Fruit fly (Drosophila melanogaster) whole organism, wandering third instar larva: ENCODE results near the gene CG45064.

Experiments used
- Abd-B ChIP-seq: fragments of >200 bp; optimal IDR thresholded peaks from 2 replicates; lab custom pipeline; 2017; ENCODE audit warnings: missing biosample characterization, missing genetic modification characterization
- CG32264 ChIP-seq: fragments of 200-800 bp; sonication (Bioruptor generic); optimal IDR thresholded peaks from 2 replicates; lab custom pipeline; 2016; ENCODE audit warnings: missing biosample characterization, missing genetic modification characterization
- CG9705 ChIP-seq: fragments of 200-800 bp; sonication (Bioruptor generic); optimal IDR thresholded peaks from 2 replicates; lab custom pipeline; 2018; ENCODE audit warnings: missing biosample characterization, mild to moderate bottlenecking, missing genetic modification characterization
- CrebA ChIP-seq: fragments of 200-800 bp; sonication (Bioruptor generic); optimal IDR thresholded peaks from 2 replicates; lab custom pipeline; 2016; ENCODE audit warnings: missing biosample characterization, mild to moderate bottlenecking, missing genetic modification characterization, borderline replicate concordance
- HLH106 ChIP-seq: fragments of 200-800 bp; optimal IDR thresholded peaks from 3 replicates; lab custom pipeline; 2019; ENCODE audit warnings: missing biosample characterization, mild to moderate bottlenecking, missing genetic modification characterization, moderate library complexity
- Hnf4 ChIP-seq: fragments of 200-800 bp; sonication (Bioruptor generic); optimal IDR thresholded peaks from 2 replicates; lab custom pipeline; 2016; ENCODE audit warnings: missing biosample characterization, mild to moderate bottlenecking, missing genetic modification characterization
- Hr78 ChIP-seq: fragments of >200 bp; optimal IDR thresholded peaks from 2 replicates; lab custom pipeline; 2017; ENCODE audit warnings: missing biosample characterization, missing genetic modification characterization
- Jra ChIP-seq: sonication (Bioruptor generic); optimal IDR thresholded peaks from 2 replicates; lab custom pipeline; 2016; ENCODE audit warnings: missing biosample characterization, missing genetic modification characterization
- Mio ChIP-seq: sonication (Bioruptor generic); optimal IDR thresholded peaks from 2 replicates; lab custom pipeline; 2016; ENCODE audit warnings: missing biosample characterization, missing genetic modification characterization
- Myc ChIP-seq: fragments of >200 bp; optimal IDR thresholded peaks from 2 replicates; lab custom pipeline; 2017
- N ChIP-seq: fragments of >200 bp; optimal IDR thresholded peaks from 2 replicates; lab custom pipeline; 2018; ENCODE audit warnings: missing biosample characterization, missing external identifiers, missing genetic modification characterization
- OdsH ChIP-seq: fragments of 200-800 bp; sonication (Bioruptor generic); optimal IDR thresholded peaks from 2 replicates; lab custom pipeline; 2016; ENCODE audit warnings: missing biosample characterization, mild to moderate bottlenecking, missing genetic modification characterization
- Rel ChIP-seq, 2 experiments: fragments of 200-800 bp; sonication (Bioruptor generic) in 1 of 2; optimal IDR thresholded peaks; 2 replicates in 1 of 2; 3 replicates in 1 of 2; lab custom pipeline; 2016 to 2019; ENCODE audit warnings: mild to moderate bottlenecking in 2 of 2, missing biosample characterization in 2 of 2, missing genetic modification characterization in 2 of 2, moderate library complexity in 1 of 2
- Sp1 ChIP-seq: fragments of 200-800 bp; sonication (Bioruptor generic); optimal IDR thresholded peaks from 3 replicates; lab custom pipeline; 2019; ENCODE audit warnings: missing biosample characterization, mild to moderate bottlenecking, missing genetic modification characterization, moderate library complexity
- Vsx2 ChIP-seq: fragments of 200-300, 225-300 bp; sonication (Bioruptor generic); optimal IDR thresholded peaks from 2 replicates; lab custom pipeline; 2018; ENCODE audit warnings: missing biosample characterization, missing genetic modification characterization; ENCODE audit not compliant: partially characterized antibody
- br ChIP-seq: fragments of 200-800 bp; sonication (Bioruptor generic); optimal IDR thresholded peaks from 2 replicates; lab custom pipeline; 2016; ENCODE audit warnings: missing biosample characterization, missing genetic modification characterization
- brk ChIP-seq: fragments of 200-800 bp; sonication (Bioruptor generic); optimal IDR thresholded peaks from 2 replicates; lab custom pipeline; 2016; ENCODE audit warnings: missing biosample characterization, mild to moderate bottlenecking, missing genetic modification characterization
- dl ChIP-seq, 2 experiments: fragments of 175-275, 200-275 bp in 1 of 2; fragments of 200-275 bp in 1 of 2; sonication (Bioruptor generic); optimal IDR thresholded peaks; lab custom pipeline; 2018; ENCODE audit warnings: mild to moderate bottlenecking in 2 of 2, missing biosample characterization in 2 of 2, missing genetic modification characterization in 2 of 2, moderate library complexity in 2 of 2; ENCODE audit not compliant: partially characterized antibody in 2 of 2, insufficient read depth in 1 of 2
- dmrt93B ChIP-seq: fragments of 200-800 bp; sonication (Bioruptor generic); optimal IDR thresholded peaks from 2 replicates; lab custom pipeline; 2018; ENCODE audit warnings: missing biosample characterization, mild to moderate bottlenecking, missing genetic modification characterization
- dsf ChIP-seq: sonication (Bioruptor generic); optimal IDR thresholded peaks from 2 replicates; lab custom pipeline; 2016; ENCODE audit warnings: missing biosample characterization, missing genetic modification characterization, borderline replicate concordance
- ey ChIP-seq: fragments of 200-800 bp; sonication (Bioruptor generic); optimal IDR thresholded peaks from 2 replicates; lab custom pipeline; 2016; ENCODE audit warnings: missing biosample characterization, missing genetic modification characterization
- foxo ChIP-seq, 2 experiments: fragments of 200-800 bp; sonication (Bioruptor generic); optimal IDR thresholded peaks; 2 replicates in 1 of 2; 3 replicates in 1 of 2; lab custom pipeline; 2016 to 2017; ENCODE audit warnings: missing biosample characterization in 2 of 2, missing genetic modification characterization in 2 of 2
- fru ChIP-seq: fragments of 200-800 bp; sonication (Bioruptor generic); optimal IDR thresholded peaks from 3 replicates; lab custom pipeline; 2016; ENCODE audit warnings: missing biosample characterization, mild to moderate bottlenecking, missing genetic modification characterization
- h ChIP-seq: fragments of 200-800 bp; sonication (Bioruptor generic); optimal IDR thresholded peaks from 3 replicates; lab custom pipeline; 2016; ENCODE audit warnings: missing biosample characterization, mild to moderate bottlenecking, missing genetic modification characterization
- lola ChIP-seq: fragments of >200 bp; optimal IDR thresholded peaks from 2 replicates; lab custom pipeline; 2017; ENCODE audit warnings: missing biosample characterization, missing genetic modification characterization
- pan ChIP-seq: fragments of >200 bp; optimal IDR thresholded peaks from 2 replicates; lab custom pipeline; 2017
- psq ChIP-seq: fragments of 200-800 bp; sonication (Bioruptor generic); optimal IDR thresholded peaks from 3 replicates; lab custom pipeline; 2017; ENCODE audit warnings: missing biosample characterization, mild to moderate bottlenecking, missing genetic modification characterization, moderate library complexity
- rgr ChIP-seq: fragments of 200-800 bp; sonication (Bioruptor generic); optimal IDR thresholded peaks from 3 replicates; lab custom pipeline; 2016; ENCODE audit warnings: missing biosample characterization, mild to moderate bottlenecking, missing genetic modification characterization
- sv ChIP-seq: fragments of 200-800 bp; sonication (Bioruptor generic); optimal IDR thresholded peaks from 3 replicates; lab custom pipeline; 2016; ENCODE audit warnings: missing biosample characterization, missing genetic modification characterization
- usp ChIP-seq: fragments of >200 bp; optimal IDR thresholded peaks from 2 replicates; lab custom pipeline; 2017; ENCODE audit warnings: missing biosample characterization, missing genetic modification characterization
- woc ChIP-seq: sonication (Bioruptor generic); optimal IDR thresholded peaks from 2 replicates; lab custom pipeline; 2016; ENCODE audit warnings: missing biosample characterization, mild to moderate bottlenecking, missing genetic modification characterization

CG45064 gene

DNA sequence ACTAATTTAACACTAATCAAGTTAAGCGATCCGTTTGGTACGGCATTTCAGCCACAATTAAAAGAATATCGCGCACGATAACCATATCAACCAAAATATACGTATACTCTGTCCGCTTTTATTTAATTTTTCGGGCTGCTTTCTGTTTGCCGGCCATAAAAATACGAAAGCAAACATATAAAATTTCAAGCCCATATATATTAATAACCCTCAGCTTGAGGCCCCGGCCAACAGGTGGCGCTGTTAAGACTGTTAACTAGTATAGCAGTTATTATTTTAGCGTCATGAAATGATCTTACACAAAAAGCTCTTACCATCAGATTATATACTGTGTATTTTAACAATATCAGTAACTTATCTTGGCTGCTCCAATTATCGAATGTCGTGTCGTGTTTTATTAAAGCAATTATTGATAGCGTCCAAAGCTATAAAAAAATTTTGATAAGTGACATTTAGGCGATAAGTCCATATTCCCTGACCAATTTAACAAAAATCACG is 36.4 kb upstream of the CG45064 start, which contains the start of gene Eo:
Gene Eo, minus strand, starts transcription at position 51 of the 498 bp plus-strand sequence.
- TF ChIP-seq N (GFP tag; lab: Kevin White, UChicago) (no peak), h (GFP tag; lab: Kevin White, UChicago) (peak; percentile 11), Sp1 (GFP tag; lab: Kevin White, UChicago) (peak; percentile 55), rgr (GFP tag; lab: Kevin White, UChicago) (peak; percentile 11), Hnf4 (GFP tag; lab: Kevin White, UChicago) (no peak), CrebA (GFP tag; lab: Kevin White, UChicago) (peak; percentile 71)
- TF ChIP-seq, all 38 proteins: peak for 4

DNA sequence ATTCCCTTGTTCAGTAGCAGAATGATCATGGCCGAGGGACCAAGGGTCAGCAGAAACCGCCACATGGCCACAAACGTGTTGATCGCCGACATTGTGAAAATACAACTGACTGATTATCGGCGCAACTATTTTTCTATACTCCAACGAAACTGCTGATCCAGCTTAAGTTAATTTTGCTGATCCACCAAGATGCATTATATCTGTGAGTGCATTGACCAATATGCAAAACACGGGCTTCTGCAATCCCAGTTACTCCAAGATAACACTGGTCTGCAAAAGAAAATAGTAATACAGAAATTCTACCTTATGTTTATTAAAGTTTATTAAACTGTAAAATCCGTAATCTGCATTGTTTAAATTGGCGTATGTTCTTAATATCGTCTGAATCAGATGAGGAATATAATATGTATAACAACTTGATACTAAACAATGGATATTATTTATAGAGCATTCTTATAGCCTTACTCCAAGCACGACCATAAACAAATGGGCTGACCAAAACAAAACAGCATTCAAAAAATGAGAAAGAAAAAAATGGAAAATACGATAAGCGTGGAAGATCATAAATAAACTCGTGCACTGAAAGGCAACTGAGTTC is 31.4 kb upstream of the CG45064 start, which contains the start of gene CG12398:
Gene CG12398, minus strand, starts transcription at position 107 of the 598 bp plus-strand sequence.
- TF ChIP-seq br (GFP tag; lab: Kevin White, UChicago) = no peak
- no peak for TF ChIP-seq Jra (GFP tag; lab: Kevin White, UChicago)
- TF ChIP-seq ey (GFP tag; lab: Kevin White, UChicago) = no peak
- TF ChIP-seq pan (lab: Kevin White, UChicago) = no peak
- no peak for TF ChIP-seq CG32264 (GFP tag; lab: Kevin White, UChicago)
- TF ChIP-seq h (GFP tag; lab: Kevin White, UChicago) = no peak
- TF ChIP-seq fru (GFP tag; lab: Kevin White, UChicago) = no peak
- TF ChIP-seq CG9705 (GFP tag; lab: Kevin White, UChicago) = no peak
- TF ChIP-seq psq (GFP tag; lab: Kevin White, UChicago) = no peak
- no peak for TF ChIP-seq OdsH
- TF ChIP-seq sv = no peak
- TF ChIP-seq Sp1 (GFP tag; lab: Kevin White, UChicago) = no peak
- no peak for TF ChIP-seq Hr78 (GFP tag; lab: Kevin White, UChicago)
- no peak for TF ChIP-seq foxo (GFP tag; optimal IDR thresholded peaks at IDR 0.05; lab: Kevin White, UChicago)
- no peak for TF ChIP-seq HLH106 (tag; lab: Kevin White, UChicago)
- no peak for TF ChIP-seq N (GFP tag; lab: Kevin White, UChicago)
- TF ChIP-seq Hnf4 (GFP tag; lab: Kevin White, UChicago) = no peak
- TF ChIP-seq Myc = no peak
- no peak for TF ChIP-seq dl (GFP tag; optimal IDR thresholded peaks at IDR 0.05; lab: Kevin White, UChicago; ENCODE audit: insufficient read depth in 1 of 2, partially characterized antibody in 2 of 2)
- no peak for TF ChIP-seq dmrt93B (GFP tag; lab: Kevin White, UChicago)

DNA sequence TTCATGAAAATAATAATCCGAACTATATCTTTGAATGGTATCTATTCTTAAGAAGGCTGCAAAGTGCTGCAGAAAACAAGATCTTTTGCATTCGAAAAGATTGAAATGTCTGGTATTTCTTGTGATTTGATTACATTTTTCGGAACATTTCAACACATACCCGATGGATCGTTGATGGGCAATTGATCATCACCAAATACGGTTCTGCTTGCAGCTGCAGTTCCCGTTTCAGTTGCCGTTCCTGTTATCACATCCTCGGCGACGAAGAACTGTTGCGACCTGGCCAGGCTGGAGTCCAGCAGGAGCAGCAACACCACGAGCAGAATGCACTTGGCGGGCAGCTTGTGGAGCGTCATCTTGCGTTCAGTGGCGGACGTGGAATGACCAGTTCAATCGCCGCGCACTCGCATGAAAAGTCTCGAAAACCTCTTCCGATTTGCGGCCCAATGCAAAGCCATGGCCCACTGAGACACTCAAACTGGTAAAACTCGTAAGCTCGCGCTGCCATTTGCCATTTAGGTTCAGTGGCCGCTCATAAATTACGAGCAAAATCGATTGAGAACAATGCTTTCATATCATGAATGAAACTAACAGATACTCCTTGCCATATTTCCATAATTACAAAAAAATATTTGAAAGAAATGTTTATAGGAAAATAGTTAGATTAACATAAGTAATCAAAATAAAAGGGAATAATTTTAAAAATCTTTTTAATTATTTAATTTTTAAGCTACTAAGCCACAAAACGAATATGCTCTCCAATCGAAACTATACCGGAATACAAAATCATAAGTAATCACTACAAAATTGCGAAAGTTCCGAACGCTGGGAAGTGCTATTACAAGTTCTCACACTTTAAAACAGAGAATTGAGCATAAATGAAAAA is 28.3 kb upstream of the CG45064 start, which contains the start of gene CG14406:
Gene CG14406, minus strand, starts transcription at position 382 of the 886 bp plus-strand sequence.
- TF ChIP-seq Rel (GFP tag; optimal IDR thresholded peaks at IDR 0.05; lab: Kevin White, UChicago) = no peak
- no peak for TF ChIP-seq Rel (tag; optimal IDR thresholded peaks at IDR 0.05; lab: Kevin White, UChicago)
- TF ChIP-seq lola (GFP tag; lab: Kevin White, UChicago) = no peak
- TF ChIP-seq usp (GFP tag; lab: Kevin White, UChicago) = no peak
- TF ChIP-seq dsf (GFP tag; lab: Kevin White, UChicago) = no peak
- TF ChIP-seq Mio (GFP tag; lab: Kevin White, UChicago) = no peak
- no peak for TF ChIP-seq Abd-B (GFP tag; lab: Kevin White, UChicago)
- TF ChIP-seq CG32264 (GFP tag; lab: Kevin White, UChicago) = no peak
- no peak for TF ChIP-seq OdsH
- no peak for TF ChIP-seq dl (GFP tag; optimal IDR thresholded peaks at IDR 0.05; lab: Kevin White, UChicago; ENCODE audit: insufficient read depth in 1 of 2, partially characterized antibody in 2 of 2)
- TF ChIP-seq HLH106 (tag; lab: Kevin White, UChicago) = peak; percentile 37
- no peak for TF ChIP-seq woc
- TF ChIP-seq sv = no peak
- no peak for TF ChIP-seq Vsx2 (GFP tag; lab: Kevin White, UChicago)
- peak; percentile 25 for TF ChIP-seq h (GFP tag; lab: Kevin White, UChicago)
- no peak for TF ChIP-seq Myc
- TF ChIP-seq brk = no peak
- TF ChIP-seq pan (lab: Kevin White, UChicago) = no peak
- TF ChIP-seq, all 38 proteins: peak for 2
